Fruit fly (Drosophila melanogaster) S2 (cell line): ENCODE measurements around the gene CG45105.
"Not testable (repeated sequence)": the region's sequence is repeated elsewhere in the genome, so short reads cannot be mapped to it uniquely, and the experiment has no call there.

Source experiments
- CG8478 ChIP-seq: fragments of >200 bp; optimal IDR thresholded peaks from 2 replicates; lab custom pipeline; 2018
- CTCF ChIP-seq, 2 experiments: fragments of >200 bp; optimal IDR thresholded peaks; 2 replicates each; lab custom pipeline; 2018

DNA sequence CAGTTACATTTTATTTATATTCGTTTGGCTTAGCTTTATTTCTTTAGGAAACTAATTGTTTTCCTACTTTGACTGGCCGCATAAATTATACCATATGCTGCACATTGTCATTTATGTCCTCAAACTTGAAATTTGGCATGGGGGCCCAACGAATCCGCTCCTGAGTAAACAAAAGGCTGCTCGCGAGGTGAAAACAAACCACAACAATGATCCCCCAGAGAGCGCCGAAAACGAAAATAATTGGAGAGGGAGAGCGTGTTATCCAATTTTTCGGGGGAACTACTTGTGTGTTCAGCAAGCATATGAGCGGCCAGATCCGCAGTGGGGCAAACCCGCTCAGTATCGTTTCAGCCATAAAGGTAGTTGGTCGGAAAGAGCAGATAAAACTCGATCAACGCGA lies 9.7 kb downstream of the CG45105 start, which contains the start of gene EndoU:
- TF ChIP-seq CTCF (optimal IDR thresholded peaks at IDR 0.05; lab: Kevin White, UChicago); CG8478: not testable (repeated sequence)
